Fruit fly (Drosophila melanogaster): ENCODE data around the gene CG9592.

dm6 chr3L:14549215-14549614 is 31.6 kb downstream of the CG9592 start:
- TF ChIP-seq CG7101 (tag; optimal IDR thresholded peaks at IDR 0.05) = no peak
- no peak for TF ChIP-seq Hr96 (GFP tag; optimal IDR thresholded peaks at IDR 0.05)
- TF ChIP-seq ovo (GFP tag; optimal IDR thresholded peaks at IDR 0.05) = no peak
- no peak for TF ChIP-seq bab1 (GFP tag; optimal IDR thresholded peaks at IDR 0.05)
- TF ChIP-seq CG1620 (GFP tag; optimal IDR thresholded peaks at IDR 0.05) = no peak
- TF ChIP-seq tj (GFP tag; optimal IDR thresholded peaks at IDR 0.05) = no peak
- TF ChIP-seq kay (GFP tag; ENCODE audit: borderline replicate concordance) = no peak
- TF ChIP-seq Clk (GFP tag; optimal IDR thresholded peaks at IDR 0.05) = no peak
- TF ChIP-seq CG33017 (tag; optimal IDR thresholded peaks at IDR 0.05) = no peak
